Fruit fly (Drosophila melanogaster) whole organism, embryonic: Measurements from ENCODE around the gene Tango5.

Experiments
- Adf1 ChIP-seq: fragments of 200-800 bp; sonication (Bioruptor generic); IDR thresholded peaks from 2 replicates; pipeline ENCODE4 v1.3.6; 2022; ENCODE audit warnings: missing biosample characterization, missing genetic modification characterization
- CG10366 ChIP-seq: fragments of 200-800 bp; sonication (Bioruptor generic); IDR thresholded peaks from 2 replicates; pipeline ENCODE4 v1.3.6; 2022; ENCODE audit warnings: missing biosample characterization, missing genetic modification characterization
- CG11247 ChIP-seq: fragments of 200-800 bp; sonication (Bioruptor generic); IDR thresholded peaks from 2 replicates; pipeline ENCODE4 v1.3.6; 2022; ENCODE audit warnings: missing biosample characterization, missing genetic modification characterization
- CG13424 ChIP-seq: fragments of 200-800 bp; sonication (Bioruptor generic); optimal IDR thresholded peaks from 2 replicates; lab custom pipeline; 2019; ENCODE audit warnings: missing biosample characterization, mild to moderate bottlenecking, missing genetic modification characterization, moderate library complexity
- CG14014 ChIP-seq: fragments of 200-800 bp; sonication (Bioruptor generic); IDR thresholded peaks from 2 replicates; pipeline ENCODE4 v1.3.6; 2022; ENCODE audit warnings: missing biosample characterization, missing genetic modification characterization
- CG14441 ChIP-seq: fragments of 200-800 bp; sonication (Bioruptor generic); IDR thresholded peaks from 2 replicates; pipeline ENCODE4 v1.3.6; 2022; ENCODE audit warnings: missing biosample characterization, missing genetic modification characterization
- CG15479 ChIP-seq: fragments of 200-800 bp; sonication (Bioruptor generic); optimal IDR thresholded peaks from 3 replicates; lab custom pipeline; 2019; ENCODE audit warnings: missing biosample characterization, mild to moderate bottlenecking, missing genetic modification characterization, moderate library complexity
- CG17186 ChIP-seq: fragments of 200-800 bp; sonication (Bioruptor generic); optimal IDR thresholded peaks from 3 replicates; lab custom pipeline; 2017; ENCODE audit warnings: missing biosample characterization, missing genetic modification reagents, missing genetic modification characterization
- CG17328 ChIP-seq: fragments of 200-800 bp; sonication (Bioruptor generic); IDR thresholded peaks from 2 replicates; pipeline ENCODE4 v1.3.6; 2022; ENCODE audit warnings: missing biosample characterization, missing genetic modification characterization
- CG2120 ChIP-seq: fragments of 200-800 bp; sonication (Bioruptor generic); optimal IDR thresholded peaks from 3 replicates; lab custom pipeline; 2016; ENCODE audit warnings: missing biosample characterization, missing genetic modification characterization
- CG3163 ChIP-seq: fragments of 200-800 bp; sonication (Bioruptor generic); optimal IDR thresholded peaks from 3 replicates; lab custom pipeline; 2016; ENCODE audit warnings: missing biosample characterization, missing genetic modification characterization
- CG32772 ChIP-seq: fragments of 200-800 bp; sonication (Bioruptor generic); IDR thresholded peaks from 2 replicates; pipeline ENCODE4 v1.3.6; 2022; ENCODE audit warnings: missing biosample characterization, missing genetic modification characterization
- CG34224 ChIP-seq: fragments of 200-800 bp; sonication (Bioruptor generic); IDR thresholded peaks from 3 replicates; pipeline ENCODE4 v1.3.6; 2022; ENCODE audit warnings: missing biosample characterization, missing genetic modification characterization; ENCODE audit not compliant: partially characterized antibody
- CG42726 ChIP-seq: fragments of 200-800 bp; sonication (Bioruptor generic); IDR thresholded peaks from 2 replicates; pipeline ENCODE4 v1.3.6; 2022; ENCODE audit warnings: missing biosample characterization, missing genetic modification characterization; ENCODE audit not compliant: partially characterized antibody
- CG5953 ChIP-seq: fragments of 200-800 bp; sonication (Bioruptor generic); IDR thresholded peaks from 2 replicates; pipeline ENCODE4 v1.3.6; 2022; ENCODE audit warnings: missing biosample characterization, missing genetic modification characterization
- CG6175 ChIP-seq: fragments of 200-800 bp; sonication (Bioruptor generic); IDR thresholded peaks from 3 replicates; pipeline ENCODE4 v1.3.6; 2022; ENCODE audit warnings: missing biosample characterization, missing genetic modification characterization
- CG8478 ChIP-seq: fragments of >200 bp; optimal IDR thresholded peaks from 2 replicates; lab custom pipeline; 2018
- CG8924 ChIP-seq: fragments of 200-800 bp; optimal IDR thresholded peaks from 3 replicates; lab custom pipeline; 2019; ENCODE audit warnings: missing biosample characterization, mild to moderate bottlenecking, missing genetic modification characterization, moderate library complexity
- Dref ChIP-seq: fragments of 200-800 bp; sonication (Bioruptor generic); IDR thresholded peaks from 2 replicates; pipeline ENCODE4 v1.3.6; 2022; ENCODE audit warnings: missing biosample characterization, missing genetic modification characterization
- E2f1 ChIP-seq: fragments of 200-800 bp; sonication (Bioruptor generic); IDR thresholded peaks from 2 replicates; pipeline ENCODE4 v1.3.6; 2022; ENCODE audit warnings: missing biosample characterization, missing genetic modification characterization
- HLH54F ChIP-seq: fragments of 200-800 bp; sonication (Bioruptor generic); optimal IDR thresholded peaks from 3 replicates; lab custom pipeline; 2016; ENCODE audit warnings: missing biosample characterization, missing genetic modification characterization
- HLHmδ ChIP-seq: fragments of 200-800 bp; sonication (Bioruptor generic); optimal IDR thresholded peaks from 2 replicates; lab custom pipeline; 2018; ENCODE audit warnings: missing biosample characterization, mild to moderate bottlenecking, missing genetic modification characterization, moderate library complexity
- Hmx ChIP-seq: fragments of 200-800 bp; sonication (Bioruptor generic); optimal IDR thresholded peaks from 2 replicates; lab custom pipeline; 2016; ENCODE audit warnings: missing biosample characterization, missing genetic modification characterization
- Pdp1 ChIP-seq, 2 experiments: fragments of 200-800 bp; sonication (Bioruptor generic); optimal IDR thresholded peaks; 3 replicates each; lab custom pipeline; 2016; ENCODE audit warnings: missing biosample characterization in 2 of 2, missing genetic modification characterization in 2 of 2, mild to moderate bottlenecking in 1 of 2, moderate library complexity in 1 of 2
- Poxn ChIP-seq: fragments of 200-800 bp; sonication (Bioruptor generic); IDR thresholded peaks from 2 replicates; pipeline ENCODE4 v1.3.6; 2022; ENCODE audit warnings: missing biosample characterization, missing genetic modification characterization
- Six4 ChIP-seq: fragments of 200-800 bp; sonication (Bioruptor generic); optimal IDR thresholded peaks from 2 replicates; lab custom pipeline; 2016; ENCODE audit warnings: missing biosample characterization, missing genetic modification characterization
- Sry-β ChIP-seq: fragments of 200-800 bp; sonication (Bioruptor generic); optimal IDR thresholded peaks from 2 replicates; lab custom pipeline; 2018; ENCODE audit warnings: missing biosample characterization, mild to moderate bottlenecking, missing genetic modification characterization, moderate library complexity
- amos ChIP-seq: fragments of 200-800 bp; sonication (Bioruptor generic); IDR thresholded peaks from 2 replicates; pipeline ENCODE4 v1.3.6; 2022; ENCODE audit warnings: missing biosample characterization, missing genetic modification characterization; ENCODE audit not compliant: partially characterized antibody
- ap ChIP-seq: fragments of 200-800 bp; sonication (Bioruptor generic); IDR thresholded peaks from 2 replicates; pipeline ENCODE4 v1.3.6; 2022; ENCODE audit warnings: missing biosample characterization, missing genetic modification characterization
- ase ChIP-seq: fragments of 200-800 bp; sonication (Bioruptor generic); IDR thresholded peaks from 3 replicates; pipeline ENCODE4 v1.3.6; 2022; ENCODE audit warnings: missing biosample characterization, missing genetic modification characterization
- cas ChIP-seq: fragments of 200-800 bp; sonication (Bioruptor generic); IDR thresholded peaks from 2 replicates; pipeline ENCODE4 v1.3.6; 2022; ENCODE audit warnings: missing biosample characterization, missing genetic modification characterization
- caup ChIP-seq: fragments of 200-800 bp; sonication (Bioruptor generic); optimal IDR thresholded peaks from 3 replicates; lab custom pipeline; 2017; ENCODE audit warnings: missing biosample characterization, mild to moderate bottlenecking, missing genetic modification characterization, moderate library complexity; ENCODE audit not compliant: severe bottlenecking
- ci ChIP-seq: fragments of 200-800 bp; sonication (Bioruptor generic); IDR thresholded peaks from 3 replicates; pipeline ENCODE4 v1.3.6; 2022; ENCODE audit warnings: missing biosample characterization, missing genetic modification characterization
- corto ChIP-seq: fragments of 200-800 bp; sonication (Bioruptor generic); optimal IDR thresholded peaks from 2 replicates; lab custom pipeline; 2016; ENCODE audit warnings: missing biosample characterization, mild to moderate bottlenecking, missing genetic modification characterization, moderate library complexity
- da ChIP-seq: fragments of 200-800 bp; sonication (Bioruptor generic); optimal IDR thresholded peaks from 2 replicates; lab custom pipeline; 2016; ENCODE audit warnings: missing biosample characterization, missing genetic modification characterization
- fd3F ChIP-seq: fragments of 200-800 bp; sonication (Bioruptor generic); optimal IDR thresholded peaks from 2 replicates; lab custom pipeline; 2018; ENCODE audit warnings: missing biosample characterization, mild to moderate bottlenecking, missing genetic modification characterization, moderate library complexity
- gt ChIP-seq: fragments of 200-800 bp; sonication (Bioruptor generic); IDR thresholded peaks from 2 replicates; pipeline ENCODE4 v1.3.6; 2022; ENCODE audit warnings: missing biosample characterization, missing genetic modification characterization
- jing ChIP-seq: fragments of 200-800 bp; sonication (Bioruptor generic); optimal IDR thresholded peaks from 2 replicates; lab custom pipeline; 2018; ENCODE audit warnings: missing biosample characterization, mild to moderate bottlenecking, missing genetic modification characterization
- lov ChIP-seq, 2 experiments: fragments of 200-800 bp in 1 of 2; fragments of >200 bp in 1 of 2; sonication (Bioruptor generic) in 1 of 2; IDR thresholded peaks in 1 of 2; optimal IDR thresholded peaks in 1 of 2; 2 replicates in 1 of 2; 3 replicates in 1 of 2; pipeline versions ENCODE4 v1.3.6 to Lab custom; 2017 to 2022; ENCODE audit warnings: missing biosample characterization in 1 of 2, missing genetic modification characterization in 1 of 2
- nom ChIP-seq: fragments of 200-800 bp; sonication (Bioruptor generic); optimal IDR thresholded peaks from 2 replicates; lab custom pipeline; 2017; ENCODE audit warnings: missing biosample characterization, missing genetic modification characterization, mild to moderate bottlenecking, moderate library complexity, missing genetic modification reagents
- pho ChIP-seq: fragments of 200-800 bp; sonication (Bioruptor generic); optimal IDR thresholded peaks from 2 replicates; lab custom pipeline; 2016; ENCODE audit warnings: missing biosample characterization, missing genetic modification characterization
- prd ChIP-seq, 3 experiments: fragments of >200 bp in 2 of 3; fragments of 200-800 bp in 1 of 3; sonication (Bioruptor generic) in 1 of 3; optimal IDR thresholded peaks in 2 of 3; IDR thresholded peaks in 1 of 3; 2 replicates in 2 of 3; 3 replicates in 1 of 3; pipeline versions ENCODE4 v1.3.6 to Lab custom; 2017 to 2022; ENCODE audit warnings: missing biosample characterization in 1 of 3, missing genetic modification characterization in 1 of 3
- pum ChIP-seq: fragments of 200-800 bp; sonication (Bioruptor generic); optimal IDR thresholded peaks from 2 replicates; lab custom pipeline; 2016; ENCODE audit warnings: missing biosample characterization, missing genetic modification characterization
- rib ChIP-seq: fragments of 200-800 bp; sonication (Bioruptor generic); IDR thresholded peaks from 2 replicates; pipeline ENCODE4 v1.3.6; 2022; ENCODE audit warnings: missing biosample characterization, missing genetic modification characterization
- salm ChIP-seq: fragments of 200-800 bp; sonication (Bioruptor generic); optimal IDR thresholded peaks from 2 replicates; lab custom pipeline; 2018; ENCODE audit warnings: missing biosample characterization, mild to moderate bottlenecking, missing genetic modification characterization
- sd ChIP-seq: fragments of 200-800 bp; sonication (Bioruptor generic); optimal IDR thresholded peaks from 3 replicates; lab custom pipeline; 2018; ENCODE audit warnings: missing biosample characterization, mild to moderate bottlenecking, missing genetic modification characterization, moderate library complexity
- sisA ChIP-seq: fragments of 200-800 bp; sonication (Bioruptor generic); IDR thresholded peaks from 2 replicates; pipeline ENCODE4 v1.3.6; 2022; ENCODE audit warnings: missing biosample characterization, missing genetic modification characterization
- stc ChIP-seq: fragments of 200-800 bp; sonication (Bioruptor generic); IDR thresholded peaks from 2 replicates; pipeline ENCODE4 v1.3.6; 2022; ENCODE audit warnings: missing biosample characterization, missing genetic modification characterization
- tgo ChIP-seq: fragments of 200-800 bp; sonication (Bioruptor generic); IDR thresholded peaks from 3 replicates; pipeline ENCODE4 v1.3.6; 2022; ENCODE audit warnings: missing biosample characterization, missing genetic modification characterization
- toy ChIP-seq: fragments of 200-800 bp; sonication (Bioruptor generic); IDR thresholded peaks from 2 replicates; pipeline ENCODE4 v1.3.6; 2022; ENCODE audit warnings: missing biosample characterization, missing genetic modification characterization
- yki ChIP-seq: fragments of >200 bp; optimal IDR thresholded peaks from 3 replicates; lab custom pipeline; 2018

The Tango5 gene

dm6 chrX:10784330-10784778 is 20.1 kb upstream of the Tango5 start (continued):
- TF ChIP-seq Adf1 (GFP tag; lab: Robert Waterston, UW), result peak; percentile 97
- TF ChIP-seq yki, result peak; percentile 63
- TF ChIP-seq CG32772, result 0 out of 2 replicates have a peak, but pooled peaks have one; percentile 25
- TF ChIP-seq CG8924, result no peak
- peak; percentile 57; the same call in 2 of the 3 replicates for TF ChIP-seq ci (GFP tag; lab: Robert Waterston, UW)
- TF ChIP-seq CG2120 (GFP tag; lab: Kevin White, UChicago), result no peak
- no peak for TF ChIP-seq Dref (GFP tag; lab: Robert Waterston, UW)
- TF ChIP-seq pho (GFP tag; lab: Kevin White, UChicago), result no peak
- peak; percentile 94 for TF ChIP-seq CG15479
- TF ChIP-seq HLHmδ, result no peak
- TF ChIP-seq CG10366 (GFP tag; lab: Robert Waterston, UW), result no peak
- TF ChIP-seq pum (GFP tag; lab: Kevin White, UChicago), result no peak
- no peak for TF ChIP-seq cas
- TF ChIP-seq da, result no peak
- TF ChIP-seq fd3F (GFP tag; lab: Kevin White, UChicago), result no peak
- no peak for TF ChIP-seq CG17186
- TF ChIP-seq CG13424 (tag; lab: Kevin White, UChicago), result no peak
- no peak for TF ChIP-seq Hmx (GFP tag; lab: Kevin White, UChicago)
- TF ChIP-seq CG5953 (GFP tag; lab: Robert Waterston, UW), result no peak
- no peak for TF ChIP-seq tgo (GFP tag; lab: Robert Waterston, UW)
- peak; percentile 55; the same call in 1 of the 2 replicates for TF ChIP-seq rib (GFP tag; lab: Robert Waterston, UW)
- no peak for TF ChIP-seq ase (GFP tag; lab: Robert Waterston, UW)
- no peak for TF ChIP-seq Sry-β (GFP tag; lab: Kevin White, UChicago)
- TF ChIP-seq sd (tag; lab: Kevin White, UChicago), result peak; percentile 79
- TF ChIP-seq corto (GFP tag; lab: Kevin White, UChicago), result peak; percentile 12
- no peak for TF ChIP-seq sisA (GFP tag; lab: Robert Waterston, UW)
- no peak for TF ChIP-seq gt (GFP tag; lab: Robert Waterston, UW)
- no peak for TF ChIP-seq CG8478 (lab: Kevin White, UChicago)
- no peak for TF ChIP-seq Six4 (GFP tag; lab: Kevin White, UChicago)
- no peak for TF ChIP-seq E2f1 (GFP tag; lab: Robert Waterston, UW)
- 0 out of 2 replicates have a peak, but pooled peaks have one; percentile 7 for TF ChIP-seq CG17328 (GFP tag; lab: Robert Waterston, UW)
- no peak for TF ChIP-seq CG42726
- no peak; the same call in 1 of the 2 replicates for TF ChIP-seq amos (GFP tag; lab: Robert Waterston, UW)
- no peak for TF ChIP-seq HLH54F (GFP tag; lab: Kevin White, UChicago)
- no peak for TF ChIP-seq CG6175 (GFP tag; lab: Robert Waterston, UW)
- TF ChIP-seq salm (tag; lab: Kevin White, UChicago), result no peak
- TF ChIP-seq CG11247, result no peak
- TF ChIP-seq CG3163 (GFP tag; lab: Kevin White, UChicago), result peak; percentile 71
- TF ChIP-seq toy (GFP tag; lab: Robert Waterston, UW), result no peak
- no peak for TF ChIP-seq prd (optimal IDR thresholded peaks at IDR 0.05; lab: Kevin White, UChicago)
- peak; percentile 3; the same call in 1 of the 3 replicates for TF ChIP-seq prd (GFP tag; IDR thresholded peaks at IDR 0.05; lab: Robert Waterston, UW)
- TF ChIP-seq lov (optimal IDR thresholded peaks at IDR 0.05; lab: Kevin White, UChicago), result no peak
- TF ChIP-seq lov (GFP tag; IDR thresholded peaks at IDR 0.05; lab: Robert Waterston, UW), result no peak
- peak in 1 of 2 experiments; percentile 98 for TF ChIP-seq Pdp1 (GFP tag; optimal IDR thresholded peaks at IDR 0.05; lab: Kevin White, UChicago)
- no peak for TF ChIP-seq Poxn (GFP tag; lab: Robert Waterston, UW)
- no peak for TF ChIP-seq stc (GFP tag; lab: Robert Waterston, UW)
- peak; percentile 25 for TF ChIP-seq caup (GFP tag; lab: Kevin White, UChicago)
- TF ChIP-seq ap (GFP tag; lab: Robert Waterston, UW), result no peak
- TF ChIP-seq CG14441, result no peak
- TF ChIP-seq CG34224 (GFP tag; lab: Robert Waterston, UW), result 0 out of 3 replicates have a peak, but pooled peaks have one; percentile 56
- TF ChIP-seq CG14014 (GFP tag; lab: Robert Waterston, UW), result no peak; the same call in 1 of the 2 replicates
- peak; percentile 30 for TF ChIP-seq nom (GFP tag; lab: Kevin White, UChicago)
- TF ChIP-seq jing (GFP tag; lab: Kevin White, UChicago), result no peak
